Worm (Caenorhabditis elegans) whole organism, late embryonic: ENCODE measurements around the gene srv-34.

ENCODE experiments used
- ceh-19 ChIP-seq: fragments of 200-800 bp; sonication (Bioruptor generic); optimal IDR thresholded peaks from 2 replicates; lab custom pipeline; 2018; ENCODE audit warnings: mild to moderate bottlenecking, missing genetic modification characterization, missing compliant biosample characterization
- ceh-22 ChIP-seq: sonication (generic microtip); optimal IDR thresholded peaks from 2 replicates; lab custom pipeline; 2017; ENCODE audit warnings: missing biosample characterization, missing genetic modification characterization
- che-1 ChIP-seq: sonication (generic microtip); optimal IDR thresholded peaks from 2 replicates; lab custom pipeline; 2016; ENCODE audit warnings: mild to moderate bottlenecking, missing genetic modification characterization, missing compliant biosample characterization
- dmd-4 ChIP-seq: sonication (generic microtip); optimal IDR thresholded peaks from 2 replicates; lab custom pipeline; 2016; ENCODE audit warnings: borderline replicate concordance, missing genetic modification characterization, missing compliant biosample characterization
- elt-2 ChIP-seq: sonication (generic microtip); optimal IDR thresholded peaks from 2 replicates; lab custom pipeline; 2016; ENCODE audit warnings: missing genetic modification reagents, missing genetic modification characterization, missing compliant biosample characterization
- hlh-15 ChIP-seq: sonication (generic microtip); optimal IDR thresholded peaks from 2 replicates; lab custom pipeline; 2016; ENCODE audit warnings: missing genetic modification characterization, missing compliant biosample characterization
- nfya-1 ChIP-seq: sonication (generic microtip); optimal IDR thresholded peaks from 2 replicates; lab custom pipeline; 2017; ENCODE audit warnings: missing genetic modification characterization, mild to moderate bottlenecking, missing compliant biosample characterization, antibody characterized with exemption, moderate library complexity
- nhr-232 ChIP-seq: sonication (generic microtip); optimal IDR thresholded peaks from 2 replicates; lab custom pipeline; 2016; ENCODE audit warnings: missing genetic modification characterization, missing compliant biosample characterization
- pha-4 ChIP-seq: fragments of 150-350 bp; optimal IDR thresholded peaks from 2 replicates; lab custom pipeline; 2018; ENCODE audit warnings: missing biosample characterization, missing genetic modification reagents, missing genetic modification characterization
- pqm-1 ChIP-seq: sonication (generic microtip); optimal IDR thresholded peaks from 2 replicates; lab custom pipeline; 2016; ENCODE audit warnings: missing genetic modification characterization, missing compliant biosample characterization
- tbx-2 ChIP-seq: sonication (generic microtip); optimal IDR thresholded peaks from 2 replicates; lab custom pipeline; 2016; ENCODE audit warnings: missing genetic modification characterization, missing compliant biosample characterization

DNA sequence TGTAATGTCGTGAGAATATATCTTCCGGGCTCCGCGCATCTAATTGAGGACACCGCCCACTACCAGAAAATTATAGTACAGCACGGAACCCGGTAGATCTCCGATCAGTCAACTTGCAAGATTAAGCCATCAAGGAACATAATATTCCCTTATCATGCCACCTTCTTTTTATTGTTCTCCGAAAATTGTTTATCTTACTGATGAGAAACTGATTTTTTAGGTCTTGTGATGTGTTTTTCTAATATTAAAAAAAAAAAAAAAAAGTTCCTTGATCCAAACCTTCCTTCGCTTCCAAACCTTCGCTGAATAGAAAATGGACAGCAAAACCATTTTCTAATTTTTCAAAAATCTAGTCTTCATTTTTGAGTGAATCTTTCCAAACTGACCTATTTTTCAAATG is 45.7 kb downstream of the srv-34 start, which contains the start of gene F57G8.7:
- TF ChIP-seq nhr-232 (tag; lab: Kevin White, UChicago) (no peak), ceh-19 (GFP tag; lab: Kevin White, UChicago) (no peak), dmd-4 (tag; lab: Kevin White, UChicago) (no peak), elt-2 (tag; lab: Kevin White, UChicago) (no peak), tbx-2 (tag; lab: Kevin White, UChicago) (no peak), ceh-22 (tag; lab: Kevin White, UChicago) (no peak), pqm-1 (no peak), pha-4 (tag; lab: Kevin White, UChicago) (no peak), che-1 (no peak), nfya-1 (tag; lab: Kevin White, UChicago) (no peak), hlh-15 (no peak)
